Fruit fly (Drosophila melanogaster): ENCODE measurements around the gene Kots.

Gene Kots

DNA sequence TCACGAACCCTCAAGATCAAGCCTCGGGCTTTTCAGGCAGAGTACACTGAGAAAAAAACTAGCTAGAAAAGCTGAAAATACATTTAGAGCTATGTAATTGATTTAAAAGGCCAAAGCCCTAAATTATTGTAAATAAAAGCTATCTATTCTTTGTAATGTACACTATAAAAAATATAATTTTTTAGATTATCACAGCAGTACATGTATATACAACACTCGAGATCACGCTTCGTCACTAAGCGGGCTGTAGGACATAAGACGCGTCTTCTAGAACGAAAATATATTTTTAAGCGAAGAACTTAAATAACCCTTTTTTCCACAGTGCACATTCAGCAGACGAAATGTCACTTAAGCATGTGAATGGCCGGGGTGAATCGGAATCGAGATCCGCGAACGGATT lies 22.6 kb downstream of the Kots start:
- no peak for TF ChIP-seq CG17801 (GFP tag; optimal IDR thresholded peaks at IDR 0.05; ENCODE audit: partially characterized antibody)

DNA sequence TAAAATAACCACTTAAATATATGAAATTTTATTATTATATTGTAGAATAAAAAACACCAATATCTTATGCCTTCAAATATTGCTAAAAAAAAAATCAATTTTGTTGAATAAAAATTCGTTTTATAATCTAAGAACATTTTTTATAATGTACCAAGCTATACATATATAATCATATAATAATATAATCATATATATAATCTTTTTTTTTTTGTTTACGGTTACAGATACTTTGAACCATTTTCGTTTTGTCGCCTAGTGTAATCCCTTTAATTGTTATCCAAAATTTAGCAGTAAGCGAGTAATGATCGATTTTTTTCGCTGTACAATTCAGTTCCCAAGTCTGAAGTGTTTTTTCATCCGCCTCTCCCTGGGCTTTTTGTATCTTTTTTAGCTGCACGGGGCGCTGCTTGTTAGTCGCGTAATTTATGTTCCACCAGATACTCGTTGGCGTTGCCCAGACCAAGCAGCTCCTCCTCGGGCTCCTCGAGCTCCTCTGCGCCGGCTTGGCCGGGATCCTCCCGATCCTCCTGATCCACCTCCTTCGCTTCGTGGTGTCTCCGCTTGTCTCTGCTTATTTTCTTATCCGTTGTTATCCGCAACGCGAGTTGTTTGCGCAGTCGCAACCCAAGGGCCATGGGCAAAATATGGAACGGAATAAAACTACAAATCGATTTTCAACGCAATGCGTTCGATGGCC lies 24.5 kb downstream of the Kots start:
- no peak for TF ChIP-seq CG17801 (GFP tag; optimal IDR thresholded peaks at IDR 0.05; ENCODE audit: partially characterized antibody)

DNA sequence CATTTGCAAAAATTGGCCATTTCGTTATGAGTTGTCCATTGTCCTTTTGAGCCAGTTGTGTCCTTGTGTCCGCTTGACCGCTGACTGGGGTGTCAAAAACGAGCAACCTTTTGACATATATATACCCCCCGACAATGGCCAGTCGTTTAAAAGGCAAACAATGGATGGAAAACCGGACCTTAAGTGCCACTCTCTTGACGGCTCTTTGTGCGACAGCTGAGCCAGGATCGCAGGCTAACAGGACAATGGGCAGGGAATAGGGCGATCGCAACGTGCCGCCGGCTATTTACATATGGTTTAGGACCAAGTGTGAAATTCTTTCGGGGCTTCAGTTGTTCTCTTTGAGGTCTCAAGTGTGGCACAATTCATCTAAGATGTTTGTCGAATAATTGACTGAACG lies 27.7 kb downstream of the Kots start:
- TF ChIP-seq CG17801 (GFP tag; optimal IDR thresholded peaks at IDR 0.05; ENCODE audit: partially characterized antibody): no peak

DNA sequence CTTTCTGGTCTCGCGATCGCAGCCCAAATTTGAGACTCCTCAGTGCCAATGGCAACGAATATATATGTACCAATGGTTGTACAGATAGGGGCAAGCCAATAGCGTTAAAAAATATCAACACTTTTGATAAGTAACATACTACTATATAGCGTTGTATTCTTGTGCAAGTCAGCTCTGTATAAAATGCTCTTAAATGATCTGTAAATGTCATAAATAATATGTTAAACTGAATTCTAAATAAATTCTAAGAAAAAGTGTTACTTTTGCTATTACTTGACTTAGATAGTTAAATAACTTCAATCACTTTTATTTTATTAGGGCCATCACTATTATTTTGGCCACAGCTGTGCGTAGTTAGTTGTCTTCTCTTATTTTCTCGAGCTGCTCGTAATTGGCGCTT lies 29.4 kb downstream of the Kots start:
- TF ChIP-seq CG17801 (GFP tag; optimal IDR thresholded peaks at IDR 0.05; ENCODE audit: partially characterized antibody): no peak

DNA sequence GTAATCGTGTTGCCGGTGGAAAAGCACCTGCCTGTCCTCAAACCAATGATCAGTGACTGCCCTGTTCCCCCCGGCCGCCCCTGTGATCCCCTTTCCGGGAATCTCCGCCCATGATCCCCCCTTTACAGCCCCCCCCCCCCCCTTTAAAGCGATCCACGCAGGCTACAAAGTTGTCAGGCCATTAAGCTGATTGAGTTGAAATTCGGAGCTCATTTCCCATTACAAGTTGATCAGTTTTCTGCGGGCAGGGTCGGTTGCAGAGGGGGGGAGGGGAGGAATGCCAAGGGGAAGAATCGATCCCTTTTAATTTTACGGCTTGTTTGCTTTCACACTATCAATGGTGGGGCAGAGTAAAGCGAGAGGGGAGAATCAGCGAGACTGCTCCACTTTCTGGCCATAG lies 30.0 kb downstream of the Kots start:
- no peak for TF ChIP-seq CG17801 (GFP tag; optimal IDR thresholded peaks at IDR 0.05; ENCODE audit: partially characterized antibody)

DNA sequence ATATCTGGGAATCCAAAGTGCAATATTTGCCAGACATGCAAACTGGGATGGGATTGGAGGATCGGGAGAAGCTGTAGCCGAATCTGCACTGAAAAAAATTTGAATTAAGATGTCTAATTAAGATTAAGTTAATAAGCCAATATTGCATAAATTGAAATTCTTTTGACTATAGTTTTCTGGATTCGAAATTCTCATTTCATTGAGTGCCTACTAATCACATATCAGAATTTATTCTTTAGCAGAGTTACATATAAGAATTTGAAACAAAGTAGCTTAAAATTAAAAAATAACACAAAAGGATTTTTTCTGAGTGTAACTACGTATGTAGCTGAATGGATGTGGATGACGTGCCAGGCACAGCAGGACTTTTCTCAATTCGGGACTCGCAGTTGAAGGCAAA lies 32.2 kb downstream of the Kots start:
- TF ChIP-seq CG17801 (GFP tag; optimal IDR thresholded peaks at IDR 0.05; ENCODE audit: partially characterized antibody): no peak

DNA sequence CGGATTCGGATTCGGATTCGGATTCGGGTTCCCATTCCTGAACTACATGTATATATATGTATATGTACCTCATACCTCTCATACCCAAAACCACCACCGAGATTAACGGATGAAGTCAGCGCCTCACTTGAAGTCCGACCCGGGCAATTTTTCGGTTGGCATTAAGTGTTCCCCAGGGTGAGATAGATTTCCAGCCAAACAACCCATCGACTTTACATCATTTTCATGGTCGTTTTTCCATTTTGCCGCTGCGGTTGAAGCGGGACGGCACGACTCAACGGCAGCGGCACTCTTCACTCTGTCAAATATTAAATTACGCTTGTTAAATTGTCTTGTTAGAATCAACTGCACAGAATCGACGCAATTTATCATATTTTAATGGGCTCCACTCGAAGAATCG lies 33.7 kb downstream of the Kots start:
- no peak for TF ChIP-seq CG17801 (GFP tag; optimal IDR thresholded peaks at IDR 0.05; ENCODE audit: partially characterized antibody)

DNA sequence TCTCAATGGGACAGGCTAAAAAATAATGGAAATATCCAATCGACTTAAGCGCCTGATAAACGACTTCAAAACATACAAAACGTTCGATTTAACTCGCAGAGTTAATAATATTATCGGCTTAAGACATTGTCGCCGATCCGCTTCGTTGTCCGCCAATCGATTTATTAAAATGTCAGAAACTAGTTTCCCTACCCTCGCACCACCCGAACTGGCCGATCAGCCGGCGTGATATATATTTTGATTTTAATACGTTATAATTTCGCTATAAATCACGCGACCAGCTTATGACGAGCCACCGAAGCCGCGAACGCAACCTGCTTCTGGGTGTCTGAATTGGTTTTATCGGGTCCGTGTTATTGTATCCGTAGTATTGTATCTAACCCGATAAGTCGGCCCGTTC lies 36.4 kb downstream of the Kots start:
- no peak for TF ChIP-seq CG17801 (GFP tag; optimal IDR thresholded peaks at IDR 0.05; ENCODE audit: partially characterized antibody)

DNA sequence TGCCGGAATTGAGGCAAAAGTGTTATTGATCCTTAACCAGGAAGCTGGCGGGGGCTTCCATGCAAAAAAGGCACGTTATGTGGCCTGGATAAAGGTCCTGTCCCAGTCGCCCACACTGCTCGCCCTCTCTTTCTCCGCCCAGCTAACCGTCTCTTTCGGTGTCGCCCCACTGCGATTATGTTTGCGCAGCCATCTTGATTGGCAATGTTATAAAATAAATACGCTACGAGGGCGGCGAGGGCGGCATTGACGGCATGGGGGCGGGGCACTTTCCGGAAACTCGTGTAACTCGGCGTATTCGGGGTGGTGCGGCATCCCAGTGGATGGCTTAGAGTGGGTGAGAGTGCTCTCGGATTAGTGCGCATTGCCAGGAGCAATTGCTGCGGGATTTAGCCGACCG lies 40.3 kb downstream of the Kots start:
- TF ChIP-seq CG17801 (GFP tag; optimal IDR thresholded peaks at IDR 0.05; ENCODE audit: partially characterized antibody): no peak

DNA sequence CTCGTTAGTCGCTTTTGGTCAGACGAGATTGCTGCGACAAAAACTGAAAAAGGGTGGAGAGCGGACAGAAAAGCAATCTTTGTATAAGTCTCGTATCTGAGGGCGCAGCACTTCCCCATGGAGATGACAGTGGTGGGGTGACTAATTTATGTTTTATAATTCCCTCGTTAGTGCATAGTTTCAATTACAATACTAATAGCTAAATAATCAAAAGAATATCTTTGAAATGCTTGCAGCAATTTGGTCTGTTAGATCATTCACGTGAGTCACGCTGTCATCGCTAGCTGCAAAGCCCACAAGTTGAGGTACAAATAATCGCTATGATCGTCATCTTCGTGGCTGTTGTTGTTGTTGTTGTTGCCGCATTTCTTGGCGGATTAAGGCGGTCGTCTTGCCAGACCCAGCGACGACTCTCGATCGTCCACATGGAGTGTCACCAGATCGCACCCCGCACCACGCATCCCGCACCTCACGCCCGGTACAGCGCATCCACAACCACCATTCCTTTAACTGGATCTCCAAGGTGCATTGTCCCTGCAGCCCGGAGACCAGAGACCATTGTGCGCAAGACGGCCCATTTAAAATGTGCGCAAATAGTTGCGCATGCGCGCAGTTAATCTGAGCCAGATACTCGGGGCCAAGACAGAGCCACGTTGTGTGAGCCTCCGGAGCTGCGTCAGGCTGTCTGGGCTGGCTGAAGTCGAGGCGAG lies 42.0 kb downstream of the Kots start:
- no peak for TF ChIP-seq CG17801 (GFP tag; optimal IDR thresholded peaks at IDR 0.05; ENCODE audit: partially characterized antibody)

DNA sequence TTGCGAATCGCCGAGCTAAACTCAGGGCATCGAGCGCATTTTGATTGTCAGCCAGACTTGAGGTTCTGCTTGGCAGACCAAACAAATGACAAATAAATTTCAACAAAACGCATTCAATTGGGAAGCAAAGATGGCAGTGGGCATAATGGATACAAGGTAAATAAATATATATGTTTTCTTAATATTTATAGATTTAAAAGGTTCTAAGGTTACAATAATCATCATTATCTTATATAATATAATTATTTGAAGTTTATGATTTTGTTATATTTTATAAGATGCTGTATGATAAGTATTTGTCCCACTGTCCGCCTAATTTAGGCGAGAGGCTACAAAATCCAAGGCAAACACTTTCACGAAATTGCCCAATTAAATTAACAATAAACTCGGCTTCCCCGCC lies 45.9 kb downstream of the Kots start:
- no peak for TF ChIP-seq CG17801 (GFP tag; optimal IDR thresholded peaks at IDR 0.05; ENCODE audit: partially characterized antibody)

DNA sequence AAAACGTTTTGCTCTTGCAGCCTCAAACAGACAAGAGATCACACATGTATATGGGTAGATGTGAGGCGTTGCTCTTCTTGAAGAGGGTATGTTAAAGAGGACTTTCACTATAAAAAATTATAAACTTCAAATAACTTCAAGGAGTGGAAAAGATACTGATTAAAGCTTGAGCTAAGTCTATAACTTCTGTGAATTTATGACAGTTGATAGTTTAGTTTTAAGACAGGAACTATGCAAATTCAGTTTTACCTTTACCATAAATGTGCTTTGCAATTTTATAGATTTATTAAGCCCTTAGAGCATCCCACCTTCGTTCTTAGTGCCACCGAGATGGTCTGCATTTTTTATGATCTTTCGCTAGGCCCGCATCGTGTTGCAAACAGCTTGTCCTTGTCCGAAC lies 47.4 kb downstream of the Kots start:
- TF ChIP-seq CG17801 (GFP tag; optimal IDR thresholded peaks at IDR 0.05; ENCODE audit: partially characterized antibody): no peak

DNA sequence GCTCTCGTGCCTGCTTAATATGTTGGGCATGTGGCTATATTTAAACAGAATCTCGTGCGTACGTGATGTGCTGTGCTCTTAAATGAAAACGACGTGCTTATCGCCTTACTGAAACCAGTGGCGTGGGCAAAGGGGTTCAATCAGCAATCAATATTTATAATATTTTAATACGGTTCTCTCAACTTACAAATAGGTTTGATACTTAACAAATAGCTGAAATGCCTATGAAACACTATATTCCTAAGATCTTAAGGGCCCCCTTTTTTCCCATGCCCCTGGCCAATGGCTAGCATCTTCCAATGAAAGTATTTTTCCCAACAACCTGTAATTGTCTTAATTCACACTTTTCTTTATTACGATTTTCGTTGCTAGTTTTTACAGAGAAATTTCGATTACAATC lies 48.3 kb downstream of the Kots start:
- TF ChIP-seq CG17801 (GFP tag; optimal IDR thresholded peaks at IDR 0.05; ENCODE audit: partially characterized antibody): no peak

DNA sequence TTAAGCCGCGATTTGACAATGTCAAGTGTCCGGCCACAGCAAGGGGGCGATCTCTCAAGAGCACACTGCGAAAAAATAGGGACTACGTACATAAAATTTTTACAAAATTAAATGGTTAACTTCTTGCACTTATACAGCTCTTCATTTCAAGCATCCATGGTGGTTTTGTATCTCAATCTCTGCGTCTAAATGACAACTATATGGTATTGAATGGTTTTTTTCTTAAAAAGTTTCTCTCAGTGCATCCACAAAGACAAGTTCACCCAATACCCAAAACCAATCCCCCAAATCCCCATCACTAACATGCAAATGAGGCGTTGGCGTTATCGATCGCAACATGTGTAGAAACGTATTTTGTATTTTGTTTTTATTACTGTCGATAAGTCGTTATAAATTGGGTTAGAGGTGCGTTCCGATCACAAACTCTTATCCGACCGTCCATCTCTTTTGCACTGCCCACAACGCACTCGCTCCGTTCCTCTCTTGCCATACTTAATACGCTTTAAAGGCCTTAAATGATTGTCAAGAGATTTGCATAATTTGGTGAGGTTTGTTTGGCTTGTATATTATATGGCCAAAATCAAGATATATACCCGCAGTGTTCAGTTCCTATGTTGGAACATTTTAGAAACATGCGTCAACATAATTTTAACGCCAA lies 49.1 kb downstream of the Kots start:
- no peak for TF ChIP-seq CG17801 (GFP tag; optimal IDR thresholded peaks at IDR 0.05; ENCODE audit: partially characterized antibody)

DNA sequence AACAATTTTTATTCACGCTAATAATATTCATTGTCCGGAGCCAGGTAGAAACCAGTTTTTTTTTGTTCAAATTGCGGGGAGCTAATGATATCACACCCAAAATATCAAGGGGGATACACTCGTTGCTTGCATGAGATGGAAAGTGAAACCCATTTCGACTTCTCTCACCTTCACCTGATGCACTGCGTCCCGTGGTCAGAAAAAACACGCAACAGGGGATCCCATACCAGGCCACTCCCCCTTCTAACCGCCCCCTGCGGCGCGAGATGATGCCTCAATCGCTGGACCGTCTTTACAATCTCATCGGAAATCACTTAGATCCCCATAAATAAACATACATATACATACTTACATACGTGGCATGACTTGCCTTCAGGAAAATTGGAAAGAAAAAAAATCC lies 50.4 kb downstream of the Kots start:
- no peak for TF ChIP-seq CG17801 (GFP tag; optimal IDR thresholded peaks at IDR 0.05; ENCODE audit: partially characterized antibody)
